Worm (Caenorhabditis elegans) whole organism, L2 larva: Measurements from ENCODE around the gene C25H3.10.
A peak's percentile ranks its signal among the peaks of the same experiment; 100 is the strongest.

Experiments
- F13H6.1 ChIP-seq: sonication (generic microtip); optimal IDR thresholded peaks from 2 replicates; lab custom pipeline; 2016; ENCODE audit warnings: missing genetic modification characterization, missing compliant biosample characterization
- aly-2 ChIP-seq: fragments of 150-350 bp; optimal IDR thresholded peaks from 2 replicates; lab custom pipeline; 2014; ENCODE audit warnings: missing biosample characterization, missing genetic modification characterization
- ceh-16 ChIP-seq: fragments of 150-350 bp; optimal IDR thresholded peaks from 2 replicates; lab custom pipeline; 2014; ENCODE audit warnings: missing biosample characterization, missing genetic modification characterization
- crh-2 ChIP-seq: sonication (generic microtip); optimal IDR thresholded peaks from 2 replicates; lab custom pipeline; 2017; ENCODE audit warnings: missing biosample characterization, missing genetic modification characterization
- egl-27 ChIP-seq: sonication (generic microtip); optimal IDR thresholded peaks from 3 replicates; lab custom pipeline; 2017; ENCODE audit warnings: missing biosample characterization, missing genetic modification reagents, missing genetic modification characterization
- fos-1 ChIP-seq: fragments of 150-350 bp; optimal IDR thresholded peaks from 2 replicates; lab custom pipeline; 2014; ENCODE audit warnings: missing biosample characterization, missing genetic modification characterization
- gmeb-1 ChIP-seq: fragments of 150-350 bp; optimal IDR thresholded peaks from 2 replicates; lab custom pipeline; 2014; ENCODE audit warnings: missing biosample characterization, missing genetic modification characterization
- lin-13 ChIP-seq: fragments of 150-350 bp; optimal IDR thresholded peaks from 2 replicates; lab custom pipeline; 2014; ENCODE audit warnings: missing biosample characterization, missing genetic modification reagents, missing genetic modification characterization
- lin-39 ChIP-seq: fragments of 150-350 bp; optimal IDR thresholded peaks from 2 replicates; lab custom pipeline; 2014; ENCODE audit warnings: missing biosample characterization, missing genetic modification reagents, missing genetic modification characterization
- mbf-1 ChIP-seq: sonication (generic microtip); optimal IDR thresholded peaks from 2 replicates; lab custom pipeline; 2017; ENCODE audit warnings: missing biosample characterization, missing genetic modification characterization
- nhr-10 ChIP-seq: sonication (generic microtip); optimal IDR thresholded peaks from 2 replicates; lab custom pipeline; 2017; ENCODE audit warnings: missing biosample characterization, missing genetic modification characterization
- nhr-12 ChIP-seq: fragments of 150-350 bp; optimal IDR thresholded peaks from 2 replicates; lab custom pipeline; 2014; ENCODE audit warnings: missing biosample characterization, missing genetic modification characterization
- nhr-129 ChIP-seq: fragments of 150-350 bp; optimal IDR thresholded peaks from 2 replicates; lab custom pipeline; 2014; ENCODE audit warnings: missing biosample characterization, missing genetic modification characterization
- nhr-23 ChIP-seq: fragments of 150-350 bp; optimal IDR thresholded peaks from 2 replicates; lab custom pipeline; 2014; ENCODE audit warnings: missing biosample characterization, missing genetic modification reagents, missing genetic modification characterization
- nhr-237 ChIP-seq: fragments of 150-350 bp; optimal IDR thresholded peaks from 2 replicates; lab custom pipeline; 2014; ENCODE audit warnings: missing biosample characterization, missing genetic modification characterization
- nhr-25 ChIP-seq: fragments of 150-350 bp; sonication (generic microtip); optimal IDR thresholded peaks from 3 replicates; lab custom pipeline; 2014; ENCODE audit warnings: missing biosample characterization, missing genetic modification characterization
- nhr-6 ChIP-seq: fragments of 150-350 bp; optimal IDR thresholded peaks from 2 replicates; lab custom pipeline; 2014; ENCODE audit warnings: missing biosample characterization, missing genetic modification characterization
- peb-1 ChIP-seq: fragments of 150-350 bp; optimal IDR thresholded peaks from 2 replicates; lab custom pipeline; 2014; ENCODE audit warnings: missing biosample characterization, missing genetic modification characterization
- skn-1 ChIP-seq: sonication (generic microtip); optimal IDR thresholded peaks from 2 replicates; lab custom pipeline; 2017; ENCODE audit warnings: missing biosample characterization, missing genetic modification characterization
- sma-3 ChIP-seq: sonication (generic microtip); optimal IDR thresholded peaks from 2 replicates; lab custom pipeline; 2016; ENCODE audit warnings: missing genetic modification reagents, missing genetic modification characterization, missing compliant biosample characterization
- sma-9 ChIP-seq, 2 experiments: fragments of 150-350 bp in 1 of 2; sonication (generic microtip) in 1 of 2; optimal IDR thresholded peaks; 2 replicates each; lab custom pipeline; 2014 to 2016; ENCODE audit warnings: missing genetic modification characterization in 2 of 2, mild to moderate bottlenecking in 1 of 2, missing biosample characterization in 1 of 2, missing compliant biosample characterization in 1 of 2, missing genetic modification reagents in 1 of 2, moderate library complexity in 1 of 2
- snpc-4 ChIP-seq: fragments of 150-350 bp; optimal IDR thresholded peaks from 2 replicates; lab custom pipeline; 2014; ENCODE audit warnings: missing biosample characterization, missing genetic modification characterization
- unc-39 ChIP-seq: fragments of 150-350 bp; optimal IDR thresholded peaks from 2 replicates; lab custom pipeline; 2014; ENCODE audit warnings: missing biosample characterization, missing genetic modification characterization
- unc-55 ChIP-seq: fragments of 150-350 bp; sonication (generic microtip); optimal IDR thresholded peaks from 3 replicates; lab custom pipeline; 2014; ENCODE audit warnings: missing biosample characterization, missing genetic modification reagents, missing genetic modification characterization
- unc-62 ChIP-seq: fragments of 150-350 bp; optimal IDR thresholded peaks from 2 replicates; lab custom pipeline; 2014; ENCODE audit warnings: missing biosample characterization, missing genetic modification reagents, missing genetic modification characterization
- zag-1 ChIP-seq: fragments of 150-350 bp; optimal IDR thresholded peaks from 2 replicates; lab custom pipeline; 2014; ENCODE audit warnings: missing biosample characterization, missing genetic modification characterization
- ztf-11 ChIP-seq: sonication (generic microtip); optimal IDR thresholded peaks from 2 replicates; lab custom pipeline; 2017; ENCODE audit warnings: missing biosample characterization, missing genetic modification characterization

The C25H3.10 gene

DNA sequence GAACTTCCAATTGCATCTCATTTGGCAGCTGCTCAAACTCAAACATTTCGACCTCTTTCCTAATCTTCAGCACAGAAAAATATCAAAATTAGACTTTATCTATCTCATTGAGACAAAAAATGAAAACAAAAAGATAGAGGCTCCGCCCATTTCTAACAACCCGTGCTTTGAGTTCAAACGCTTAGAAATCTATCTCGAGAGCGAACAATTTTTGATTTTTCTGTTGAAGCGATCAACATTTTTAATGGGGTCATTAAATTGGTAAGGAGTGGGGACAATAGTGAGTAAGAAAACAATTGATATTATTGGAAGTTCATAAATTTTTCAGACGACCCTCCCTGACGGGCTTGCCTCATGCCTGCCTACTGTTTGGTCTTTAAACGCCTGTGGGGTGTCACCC is at the start of gene C25H3.10, which contains the start of gene C25H3.1:
C25H3.10 (minus strand) TSS at position 101 of the 400 bp plus-strand sequence.
C25H3.1 (plus strand) TSS at position 203 of the 400 bp plus-strand sequence.
- no peak for TF ChIP-seq lin-39
- no peak for TF ChIP-seq ztf-11 (tag; lab: Kevin White, UChicago)
- no peak for TF ChIP-seq nhr-6
- TF ChIP-seq nhr-237 (tag; lab: Kevin White, UChicago), result no peak
- peak; percentile 6 for TF ChIP-seq snpc-4 (tag; lab: Kevin White, UChicago)
- TF ChIP-seq unc-62 (GFP tag; lab: Kevin White, UChicago), result no peak
- no peak for TF ChIP-seq lin-13 (GFP tag; lab: Kevin White, UChicago)

DNA sequence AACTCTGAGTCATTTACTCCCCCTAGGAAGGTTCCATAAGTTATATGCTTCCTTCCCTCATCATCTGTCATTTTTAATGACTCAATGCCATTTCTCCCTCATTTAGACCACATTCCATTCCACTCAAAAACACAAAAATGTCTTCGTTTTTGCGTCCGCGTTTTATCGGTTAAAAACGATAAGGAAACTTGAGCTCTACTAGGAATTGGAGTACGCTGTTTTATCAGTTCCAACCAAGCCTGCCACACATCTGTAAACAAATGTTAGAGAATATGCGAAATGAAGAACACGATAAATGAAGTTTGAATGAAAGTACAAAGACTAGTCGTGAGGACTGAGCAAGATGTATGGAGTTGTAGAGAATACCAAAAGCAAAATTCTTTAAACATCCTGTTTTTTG is 49.6 kb upstream of the C25H3.10 start:
- TF ChIP-seq ceh-16 (tag; lab: Kevin White, UChicago), result no peak
- peak; percentile 45 for TF ChIP-seq sma-9 (GFP tag; optimal IDR thresholded peaks at IDR 0.05; lab: Kevin White, UChicago)
- TF ChIP-seq sma-9 (tag; optimal IDR thresholded peaks at IDR 0.05; lab: Kevin White, UChicago), result no peak
- TF ChIP-seq nhr-10, result no peak
- TF ChIP-seq skn-1, result no peak
- TF ChIP-seq nhr-12 (tag; lab: Kevin White, UChicago), result no peak
- TF ChIP-seq fos-1 (tag; lab: Kevin White, UChicago), result peak; percentile 97
- peak; percentile 13 for TF ChIP-seq gmeb-1 (tag; lab: Kevin White, UChicago)
- peak; percentile 67 for TF ChIP-seq crh-2
- TF ChIP-seq F13H6.1 (tag; lab: Kevin White, UChicago), result peak; percentile 28

- TF ChIP-seq aly-2 (no peak), unc-55 (no peak), sma-9 (GFP tag; optimal IDR thresholded peaks at IDR 0.05; lab: Kevin White, UChicago) (no peak), sma-9 (tag; optimal IDR thresholded peaks at IDR 0.05; lab: Kevin White, UChicago) (no peak), snpc-4 (tag; lab: Kevin White, UChicago) (no peak), fos-1 (tag; lab: Kevin White, UChicago) (peak; percentile 82)
Measured at ce11 chrII:5747312-5747711, 48.5 kb upstream of the C25H3.10 start.

- TF ChIP-seq nhr-25 (tag; lab: Kevin White, UChicago), result no peak
- TF ChIP-seq nhr-23 (tag; lab: Kevin White, UChicago), result no peak
- TF ChIP-seq sma-9 (GFP tag; optimal IDR thresholded peaks at IDR 0.05; lab: Kevin White, UChicago), result peak; percentile 3
- no peak for TF ChIP-seq sma-9 (tag; optimal IDR thresholded peaks at IDR 0.05; lab: Kevin White, UChicago)
- no peak for TF ChIP-seq peb-1 (tag; lab: Kevin White, UChicago)
Measured at ce11 chrII:5745088-5745487, 46.3 kb upstream of the C25H3.10 start, which contains the start of gene F10C1.9. TSS of gene F10C1.9 (minus strand) at chrII:5745284.

DNA sequence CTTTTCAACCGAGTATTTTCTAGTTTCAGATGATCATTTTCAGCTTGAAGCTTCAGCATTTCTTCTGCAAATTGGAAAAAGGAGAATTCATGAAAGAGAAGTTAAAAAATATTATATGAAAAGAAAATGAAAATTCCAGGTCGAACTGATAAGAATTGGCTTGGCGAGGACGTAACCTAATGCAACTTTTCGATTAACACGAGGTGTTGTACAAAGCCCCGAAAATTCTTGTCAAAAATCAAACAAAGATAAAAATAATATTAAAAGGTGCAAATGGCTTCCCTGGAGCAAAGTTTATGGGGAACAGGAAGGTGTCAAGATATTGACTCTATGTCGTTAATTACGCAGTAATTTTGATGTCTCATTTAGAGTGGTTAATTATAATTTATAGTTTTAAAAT is 45.6 kb upstream of the C25H3.10 start:
- no peak for TF ChIP-seq ceh-16 (tag; lab: Kevin White, UChicago)
- TF ChIP-seq fos-1 (tag; lab: Kevin White, UChicago), result peak; percentile 48
- TF ChIP-seq unc-39 (tag; lab: Kevin White, UChicago), result no peak
- TF ChIP-seq, all 48 proteins: peak for 1

ce11 chrII:5742767-5743166 is 44.0 kb upstream of the C25H3.10 start:
- TF ChIP-seq sma-9 (GFP tag; optimal IDR thresholded peaks at IDR 0.05; lab: Kevin White, UChicago) (no peak), sma-9 (tag; optimal IDR thresholded peaks at IDR 0.05; lab: Kevin White, UChicago) (no peak), fos-1 (tag; lab: Kevin White, UChicago) (peak; percentile 46), nhr-129 (tag; lab: Kevin White, UChicago) (no peak)
- TF ChIP-seq, all 48 proteins: peak for 1

DNA sequence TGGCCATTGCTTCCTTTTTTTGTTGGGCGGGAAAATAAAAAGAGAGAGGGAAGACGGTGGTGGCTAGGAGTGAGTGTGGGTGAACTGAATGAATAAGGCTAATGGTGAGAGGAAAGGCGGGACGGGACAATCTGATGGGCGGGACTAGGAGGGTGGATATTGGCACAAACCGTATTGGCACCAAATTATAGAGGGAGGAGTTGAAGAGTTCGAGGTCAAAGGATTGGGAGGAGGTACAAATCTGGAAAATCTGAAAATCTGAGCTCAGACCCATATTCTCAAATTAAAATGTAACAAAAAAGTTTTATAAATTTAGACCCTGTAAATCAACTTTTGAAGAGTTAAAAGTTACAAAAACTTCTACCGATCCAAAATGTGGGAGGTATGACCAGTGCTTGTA is 40.0 kb upstream of the C25H3.10 start, which contains the start of gene hlh-14:
hlh-14 (minus strand) TSS at position 101 of the 400 bp plus-strand sequence.
- TF ChIP-seq egl-27 (tag; lab: Kevin White, UChicago) (no peak), nhr-6 (no peak), aly-2 (no peak), sma-3 (no peak), fos-1 (tag; lab: Kevin White, UChicago) (no peak), lin-13 (GFP tag; lab: Kevin White, UChicago) (no peak), zag-1 (tag; lab: Kevin White, UChicago) (no peak), mbf-1 (tag; lab: Kevin White, UChicago) (no peak)
